Fruit fly (Drosophila melanogaster) whole organism: ENCODE data around the gene CG17764.

Experiments used
- CG8478 ChIP-seq: fragments of >200 bp; optimal IDR thresholded peaks from 2 replicates; lab custom pipeline; 2018; ENCODE audit warnings: inconsistent platforms
- Dll ChIP-seq: fragments of >200 bp; optimal IDR thresholded peaks from 2 replicates; lab custom pipeline; 2017
- EcR ChIP-seq, 2 experiments: fragments of >200 bp; optimal IDR thresholded peaks; 2 replicates each; lab custom pipeline; 2017; ENCODE audit warnings: missing biosample characterization in 2 of 2, missing genetic modification characterization in 2 of 2, missing genetic modification reagents in 2 of 2
- pan ChIP-seq: fragments of >200 bp; optimal IDR thresholded peaks from 2 replicates; lab custom pipeline; 2017
- psq ChIP-seq: fragments of >200 bp; optimal IDR thresholded peaks from 2 replicates; lab custom pipeline; 2017
- usp ChIP-seq: fragments of >200 bp; optimal IDR thresholded peaks from 2 replicates; lab custom pipeline; 2017; ENCODE audit warnings: missing biosample characterization, missing genetic modification characterization, mixed read lengths

DNA sequence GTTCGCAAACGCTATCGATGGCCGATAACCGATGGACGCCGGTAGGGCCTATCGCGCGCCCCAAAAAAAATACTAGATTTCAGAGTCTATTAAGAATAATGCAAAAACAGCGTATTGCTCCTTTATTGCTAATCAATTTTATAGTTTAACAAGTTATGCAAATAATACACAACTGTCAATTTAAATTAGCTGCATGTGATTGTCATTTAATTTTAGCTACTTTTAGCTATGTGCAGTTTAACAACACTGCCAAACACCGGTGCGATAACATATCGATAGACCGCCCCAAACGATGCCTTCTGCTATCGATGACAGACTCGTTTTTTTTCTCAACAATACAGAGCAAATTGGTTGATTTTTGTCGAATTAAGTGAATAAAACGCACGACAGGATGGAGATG lies 1.7 kb upstream of the CG17764 start, which contains the start of the genes Cdk7 and snf:
- no peak for TF ChIP-seq pan
- no peak for TF ChIP-seq Dll
- TF ChIP-seq psq, result no peak
- TF ChIP-seq usp, result no peak
- no peak for TF ChIP-seq CG8478 (lab: Kevin White, UChicago)
- no peak for TF ChIP-seq EcR (GFP tag; optimal IDR thresholded peaks at IDR 0.05; lab: Kevin White, UChicago)
